Worm (Caenorhabditis elegans) whole organism, L2 larva: ENCODE measurements around the gene C39F7.1.

Experiments
- R02D3.7 ChIP-seq: fragments of 150-350 bp; optimal IDR thresholded peaks from 2 replicates; lab custom pipeline; 2014; ENCODE audit warnings: missing biosample characterization, missing genetic modification characterization
- blmp-1 ChIP-seq: sonication (generic microtip); optimal IDR thresholded peaks from 2 replicates; lab custom pipeline; 2017; ENCODE audit warnings: missing genetic modification characterization, mild to moderate bottlenecking, missing compliant biosample characterization, antibody characterized with exemption, moderate library complexity; ENCODE audit not compliant: insufficient read depth
- lin-39 ChIP-seq: fragments of 150-350 bp; optimal IDR thresholded peaks from 2 replicates; lab custom pipeline; 2014; ENCODE audit warnings: missing biosample characterization, missing genetic modification reagents, missing genetic modification characterization
- nhr-25 ChIP-seq: fragments of 150-350 bp; sonication (generic microtip); optimal IDR thresholded peaks from 3 replicates; lab custom pipeline; 2014; ENCODE audit warnings: missing biosample characterization, missing genetic modification characterization
- skn-1 ChIP-seq: sonication (generic microtip); optimal IDR thresholded peaks from 2 replicates; lab custom pipeline; 2017; ENCODE audit warnings: missing biosample characterization, missing genetic modification characterization
- zag-1 ChIP-seq: fragments of 150-350 bp; optimal IDR thresholded peaks from 2 replicates; lab custom pipeline; 2014; ENCODE audit warnings: missing biosample characterization, missing genetic modification characterization

DNA sequence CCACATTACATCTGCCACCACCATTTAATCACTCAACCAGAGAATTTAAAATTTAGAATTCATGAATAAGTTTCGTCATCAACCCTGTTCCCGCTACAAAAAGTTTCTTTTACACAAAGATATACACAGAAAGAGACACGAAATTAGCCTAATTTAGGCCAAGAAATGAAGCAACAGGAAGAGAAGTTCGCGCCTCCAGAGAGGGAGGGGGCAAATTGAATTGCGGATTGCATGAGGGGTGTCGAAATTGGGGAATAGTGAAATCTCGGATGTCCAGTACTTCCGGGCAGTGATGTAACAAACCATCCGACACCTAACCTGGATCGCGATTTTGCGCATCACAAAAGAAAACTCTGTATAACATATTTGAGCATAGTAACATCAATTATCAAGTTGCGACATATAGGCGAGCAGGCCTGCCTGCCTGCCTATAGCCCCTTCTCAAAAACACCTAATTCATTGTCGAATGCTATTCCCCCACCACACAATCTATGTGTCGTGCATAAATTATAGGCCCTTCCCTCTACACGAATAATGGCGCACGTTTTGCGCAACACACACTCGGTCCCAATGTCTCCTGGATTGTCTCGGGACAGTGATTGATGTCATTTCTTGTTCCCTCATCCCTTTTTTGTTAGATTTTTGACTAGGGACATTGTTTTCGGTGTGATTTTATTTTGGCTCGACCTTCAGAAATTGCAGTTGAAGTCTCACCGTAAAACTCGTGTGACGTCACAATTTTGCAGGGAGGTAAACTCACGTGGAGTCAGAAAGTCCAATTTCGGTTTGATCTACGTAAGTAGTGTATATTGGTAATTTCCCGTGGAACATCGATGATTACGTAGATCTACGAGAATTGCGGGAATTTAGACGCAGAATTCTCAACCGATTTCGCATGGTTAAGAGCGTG is 32.1 kb upstream of the C39F7.1 start:
- no peak for TF ChIP-seq blmp-1 (tag; lab: Kevin White, UChicago)
- TF ChIP-seq nhr-25 (tag; lab: Kevin White, UChicago) = no peak
- TF ChIP-seq R02D3.7 (tag; lab: Kevin White, UChicago) = no peak
- no peak for TF ChIP-seq zag-1 (tag; lab: Kevin White, UChicago)
- no peak for TF ChIP-seq skn-1 (tag; lab: Kevin White, UChicago)
- no peak for TF ChIP-seq lin-39 (tag; lab: Kevin White, UChicago)
